Worm (Caenorhabditis elegans) whole organism, L3 larva: ENCODE measurements around the gene F54B3.4.

Source experiments
- fkh-10 ChIP-seq: sonication (generic microtip); optimal IDR thresholded peaks from 2 replicates; lab custom pipeline; 2017; ENCODE audit warnings: missing biosample characterization, missing genetic modification reagents, missing genetic modification characterization
- fos-1 ChIP-seq: fragments of 150-350 bp; optimal IDR thresholded peaks from 2 replicates; lab custom pipeline; 2014; ENCODE audit warnings: missing biosample characterization, missing genetic modification characterization
- nhr-23 ChIP-seq: fragments of 150-350 bp; optimal IDR thresholded peaks from 2 replicates; lab custom pipeline; 2014; ENCODE audit warnings: missing biosample characterization, missing genetic modification reagents, missing genetic modification characterization
- nhr-77 ChIP-seq: fragments of 150-350 bp; optimal IDR thresholded peaks from 2 replicates; lab custom pipeline; 2014; ENCODE audit warnings: missing biosample characterization, missing genetic modification characterization
- pqm-1 ChIP-seq: fragments of 150-350 bp; optimal IDR thresholded peaks from 2 replicates; lab custom pipeline; 2017; ENCODE audit warnings: missing biosample characterization, missing genetic modification characterization, inconsistent platforms
- unc-39 ChIP-seq: sonication (generic microtip); optimal IDR thresholded peaks from 4 replicates; lab custom pipeline; 2017; ENCODE audit warnings: missing biosample characterization, missing genetic modification characterization
- unc-62 ChIP-seq: fragments of 150-350 bp; sonication (generic microtip); optimal IDR thresholded peaks from 4 replicates; lab custom pipeline; 2014; ENCODE audit warnings: missing biosample characterization, missing genetic modification reagents, missing genetic modification characterization
- zag-1 ChIP-seq: fragments of 150-350 bp; optimal IDR thresholded peaks from 2 replicates; lab custom pipeline; 2014; ENCODE audit warnings: missing biosample characterization, missing genetic modification characterization

- TF ChIP-seq nhr-23 (no peak), fos-1 (tag; lab: Kevin White, UChicago) (no peak), zag-1 (tag; lab: Kevin White, UChicago) (no peak), unc-62 (GFP tag; lab: Kevin White, UChicago) (no peak), nhr-77 (tag; lab: Kevin White, UChicago) (no peak), unc-39 (no peak), pqm-1 (tag; lab: Kevin White, UChicago) (no peak), fkh-10 (no peak)
Observed at ce11 chrII:10234398-10234797, 36.6 kb downstream of the F54B3.4 start, which contains the start of gene ubxn-5.
